Fruit fly (Drosophila melanogaster): ENCODE results near the gene XNP.

XNP gene

DNA sequence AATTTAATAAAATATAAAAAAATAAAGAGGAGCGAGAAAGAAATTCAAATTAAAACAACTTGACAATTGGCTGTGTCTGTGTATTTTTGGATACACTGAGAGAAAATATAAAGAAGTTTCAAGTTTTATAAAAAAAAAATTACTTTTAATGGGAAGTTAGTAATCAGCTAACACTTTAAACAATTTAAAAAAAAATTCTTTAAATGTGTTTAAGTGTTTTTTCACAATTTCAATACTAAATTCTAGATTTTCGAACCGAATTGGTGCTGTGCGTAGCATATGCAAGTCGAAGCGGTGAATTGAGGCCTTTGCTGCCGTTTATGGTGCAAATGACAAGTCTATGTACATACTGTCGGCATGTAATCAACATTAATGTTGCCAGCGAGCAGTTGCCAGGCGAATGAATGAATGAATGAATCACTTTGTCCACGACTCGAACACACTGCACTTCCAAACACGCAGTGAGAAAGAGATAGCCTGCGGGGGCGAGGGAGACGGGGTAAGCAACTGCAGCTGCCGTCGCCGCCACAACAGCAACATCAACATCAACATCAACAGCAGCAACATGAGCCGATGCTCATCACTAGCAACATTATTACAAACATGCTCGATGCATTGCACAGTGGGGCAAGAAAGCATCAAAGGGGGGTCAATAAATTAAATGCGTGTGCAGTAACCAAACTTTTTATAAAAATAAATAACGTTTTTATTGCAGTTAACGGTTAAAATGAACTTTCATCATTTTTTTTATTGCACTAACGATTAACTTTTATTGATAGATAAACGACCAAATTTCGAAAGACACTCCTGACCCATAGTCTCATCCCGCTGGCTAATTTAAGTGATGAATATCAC lies 36.9 kb downstream of the XNP start (continued):
- TF ChIP-seq tup (GFP tag; optimal IDR thresholded peaks at IDR 0.05), result peak; percentile 53
- no peak for TF ChIP-seq caup (GFP tag; optimal IDR thresholded peaks at IDR 0.05; ENCODE audit: severe bottlenecking)
- TF ChIP-seq ERR (GFP tag; optimal IDR thresholded peaks at IDR 0.05), result no peak
- no peak for TF ChIP-seq Oaz (GFP tag; IDR thresholded peaks at IDR 0.05)
- no peak for TF ChIP-seq zfh2 (GFP tag; optimal IDR thresholded peaks at IDR 0.05)
- no peak for TF ChIP-seq usp (GFP tag; optimal IDR thresholded peaks at IDR 0.05)
- 0 out of 2 replicates have a peak, but pooled peaks have one; percentile 6 for TF ChIP-seq CG11247 (GFP tag; IDR thresholded peaks at IDR 0.05)
- TF ChIP-seq Xrp1 (GFP tag; IDR thresholded peaks at IDR 0.05), result peak; percentile 90
- TF ChIP-seq CG34376 (GFP tag; optimal IDR thresholded peaks at IDR 0.05), result no peak
- TF ChIP-seq E2f2 (GFP tag; IDR thresholded peaks at IDR 0.05), result peak; percentile 16; the same call in 1 of the 2 replicates
- no peak; the same call in 1 of the 2 replicates for TF ChIP-seq bbx (GFP tag; IDR thresholded peaks at IDR 0.05; ENCODE audit: partially characterized antibody)
- peak; percentile 79 for TF ChIP-seq gce (GFP tag; IDR thresholded peaks at IDR 0.05)
- no peak for TF ChIP-seq Hand (GFP tag; optimal IDR thresholded peaks at IDR 0.05)
- TF ChIP-seq ap (GFP tag; IDR thresholded peaks at IDR 0.05), result peak; percentile 50; the same call in 1 of the 2 replicates
- peak; percentile 48 for TF ChIP-seq nau (GFP tag; optimal IDR thresholded peaks at IDR 0.05)
- no peak for TF ChIP-seq CG9797 (GFP tag; optimal IDR thresholded peaks at IDR 0.05)
- TF ChIP-seq CG3726 (GFP tag; IDR thresholded peaks at IDR 0.05), result peak; percentile 70; the same call in 2 of the 3 replicates
- no peak for TF ChIP-seq Trl (optimal IDR thresholded peaks at IDR 0.05)
- peak; percentile 21 for TF ChIP-seq Trl (GFP tag; optimal IDR thresholded peaks at IDR 0.05)
- TF ChIP-seq Usf (GFP tag; optimal IDR thresholded peaks at IDR 0.05), result peak; percentile 43
- no peak for TF ChIP-seq psq (GFP tag; optimal IDR thresholded peaks at IDR 0.05)
- TF ChIP-seq CG12299 (tag; optimal IDR thresholded peaks at IDR 0.05), result no peak
- no peak for TF ChIP-seq Scr (GFP tag; IDR thresholded peaks at IDR 0.05; ENCODE audit: partially characterized antibody)
- peak; percentile 21; the same call in 1 of the 2 replicates for TF ChIP-seq CG11696 (GFP tag; IDR thresholded peaks at IDR 0.05)
- TF ChIP-seq Sry-β (GFP tag; optimal IDR thresholded peaks at IDR 0.05), result peak; percentile 72
- peak; percentile 35 for TF ChIP-seq cato (GFP tag; optimal IDR thresholded peaks at IDR 0.05; ENCODE audit: borderline replicate concordance)
- no peak for TF ChIP-seq Meics (GFP tag; optimal IDR thresholded peaks at IDR 0.05)
- TF ChIP-seq wor (GFP tag; IDR thresholded peaks at IDR 0.05), result peak; percentile 60
- peak; percentile 69; the same call in 1 of the 2 replicates for TF ChIP-seq chm (GFP tag; IDR thresholded peaks at IDR 0.05)
- no peak for TF ChIP-seq pita (GFP tag; optimal IDR thresholded peaks at IDR 0.05)
- peak; percentile 73 for TF ChIP-seq CG1602 (GFP tag; optimal IDR thresholded peaks at IDR 0.05)
- TF ChIP-seq trem (tag; optimal IDR thresholded peaks at IDR 0.05), result peak; percentile 77
- 0 out of 3 replicates have a peak, but pooled peaks have one; percentile 34 for TF ChIP-seq jigr1 (GFP tag; IDR thresholded peaks at IDR 0.05)
- TF ChIP-seq dimm (GFP tag; IDR thresholded peaks at IDR 0.05), result peak; percentile 55
- peak; percentile 49 for TF ChIP-seq ab (GFP tag; optimal IDR thresholded peaks at IDR 0.05)
- TF ChIP-seq Sox100B (GFP tag; optimal IDR thresholded peaks at IDR 0.05), result peak; percentile 70
- no peak for TF ChIP-seq D19B (GFP tag; optimal IDR thresholded peaks at IDR 0.05)
- TF ChIP-seq chif (GFP tag; optimal IDR thresholded peaks at IDR 0.05), result peak; percentile 62 to 70
- peak; percentile 35 for TF ChIP-seq bab2 (GFP tag; optimal IDR thresholded peaks at IDR 0.05)
- peak; percentile 45 for TF ChIP-seq chn (GFP tag; optimal IDR thresholded peaks at IDR 0.05)
- peak; percentile 67; the same call in 2 of the 3 replicates for TF ChIP-seq Optix (GFP tag; IDR thresholded peaks at IDR 0.05)
- TF ChIP-seq Gug (GFP tag; IDR thresholded peaks at IDR 0.05), result peak; percentile 31; the same call in 1 of the 4 replicates
- TF ChIP-seq otp (GFP tag; IDR thresholded peaks at IDR 0.05), result peak; percentile 61; the same call in 1 of the 3 replicates
- TF ChIP-seq CG4424 (GFP tag; optimal IDR thresholded peaks at IDR 0.05), result peak; percentile 71
- peak; percentile 42 for TF ChIP-seq Dad (GFP tag; optimal IDR thresholded peaks at IDR 0.05)
- peak; percentile 47 for TF ChIP-seq CG8944 (GFP tag; optimal IDR thresholded peaks at IDR 0.05)
- TF ChIP-seq CG7357 (GFP tag; IDR thresholded peaks at IDR 0.05), result peak; percentile 39; the same call in 1 of the 3 replicates
- peak; percentile 39 for TF ChIP-seq CG10565 (GFP tag; optimal IDR thresholded peaks at IDR 0.05)
- TF ChIP-seq Max (GFP tag; optimal IDR thresholded peaks at IDR 0.05), result peak; percentile 18

Measured in whole organism, embryonic.